Worm (Caenorhabditis elegans): ENCODE measurements around the gene F56D2.2.

Gene F56D2.2

DNA sequence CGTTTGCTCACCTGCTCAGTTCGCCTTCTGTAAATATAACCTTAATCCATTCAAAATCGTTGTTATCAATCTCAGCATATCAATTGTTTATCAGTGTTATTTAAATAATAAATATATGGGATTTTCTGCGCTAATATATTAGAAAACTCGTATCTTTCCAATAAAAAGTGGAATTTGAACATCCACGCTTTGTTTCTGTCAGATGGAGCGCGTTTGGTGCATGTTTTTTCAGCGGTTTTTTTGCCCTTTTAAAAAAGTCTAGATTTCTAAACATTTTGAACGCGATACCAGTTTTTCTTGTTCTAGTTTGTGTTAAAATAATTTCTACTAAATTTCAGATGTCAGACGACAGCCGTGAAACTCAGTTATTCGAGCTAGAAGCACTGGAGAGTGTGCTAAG is at the start of gene F56D2.2:
Gene F56D2.2 (plus strand): TSS at position 339 of the 400 bp plus-strand sequence.
- TF ChIP-seq aly-2 (tag; optimal IDR thresholded peaks at IDR 0.05): no peak
- no peak for TF ChIP-seq ztf-7 (tag; optimal IDR thresholded peaks at IDR 0.05)
- no peak for TF ChIP-seq set-16 (GFP tag; IDR thresholded peaks at IDR 0.05)
- TF ChIP-seq dpl-1 (GFP tag; optimal IDR thresholded peaks at IDR 0.05): peak; percentile 69
- no peak for TF ChIP-seq unc-130 (GFP tag; optimal IDR thresholded peaks at IDR 0.05)
- TF ChIP-seq D1046.2 (GFP tag; IDR thresholded peaks at IDR 0.05): no peak
- TF ChIP-seq mes-2 (tag; optimal IDR thresholded peaks at IDR 0.05; ENCODE audit: poor library complexity, severe bottlenecking): peak; percentile 41
- TF ChIP-seq nhr-10 (tag; optimal IDR thresholded peaks at IDR 0.05): no peak
- TF ChIP-seq dve-1 (tag; optimal IDR thresholded peaks at IDR 0.05; ENCODE audit: insufficient read depth): no peak
- no peak for TF ChIP-seq unc-39 (tag; optimal IDR thresholded peaks at IDR 0.05)
- TF ChIP-seq mdl-1 (tag; optimal IDR thresholded peaks at IDR 0.05): no peak
- TF ChIP-seq ceh-32 (tag; optimal IDR thresholded peaks at IDR 0.05; ENCODE audit: poor library complexity): no peak
- TF ChIP-seq lin-1 (GFP tag; IDR thresholded peaks at IDR 0.05): no peak
- TF ChIP-seq duxl-1 (tag; optimal IDR thresholded peaks at IDR 0.05; ENCODE audit: poor library complexity): no peak
- no peak for TF ChIP-seq vab-7 (GFP tag; IDR thresholded peaks at IDR 0.05)

DNA sequence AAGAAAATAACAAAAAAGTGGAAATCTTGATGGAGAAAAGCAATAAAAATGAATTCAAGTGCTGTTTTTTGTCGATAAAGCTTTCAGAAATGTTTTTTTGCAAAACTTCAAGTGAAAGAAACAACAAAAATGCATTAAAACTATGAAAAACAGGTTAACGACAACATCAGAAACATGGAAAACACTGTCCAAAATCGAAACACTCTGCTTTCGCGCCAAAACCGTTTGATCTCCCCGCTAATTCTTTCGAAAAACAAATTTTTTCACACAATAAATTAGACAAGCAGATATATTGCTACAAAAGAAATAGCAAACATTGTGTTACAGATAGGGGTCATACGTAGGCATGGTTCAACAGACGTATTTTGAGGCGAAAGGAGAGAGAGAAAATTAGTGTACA is 45.3 kb upstream of the F56D2.2 start:
- no peak for TF ChIP-seq unc-39 (tag; optimal IDR thresholded peaks at IDR 0.05)
- TF ChIP-seq hlh-11 (tag; optimal IDR thresholded peaks at IDR 0.05): peak; percentile 10
- TF ChIP-seq gei-8 (GFP tag; optimal IDR thresholded peaks at IDR 0.05): peak; percentile 32
- peak; percentile 11 for TF ChIP-seq aha-1 (tag)

DNA sequence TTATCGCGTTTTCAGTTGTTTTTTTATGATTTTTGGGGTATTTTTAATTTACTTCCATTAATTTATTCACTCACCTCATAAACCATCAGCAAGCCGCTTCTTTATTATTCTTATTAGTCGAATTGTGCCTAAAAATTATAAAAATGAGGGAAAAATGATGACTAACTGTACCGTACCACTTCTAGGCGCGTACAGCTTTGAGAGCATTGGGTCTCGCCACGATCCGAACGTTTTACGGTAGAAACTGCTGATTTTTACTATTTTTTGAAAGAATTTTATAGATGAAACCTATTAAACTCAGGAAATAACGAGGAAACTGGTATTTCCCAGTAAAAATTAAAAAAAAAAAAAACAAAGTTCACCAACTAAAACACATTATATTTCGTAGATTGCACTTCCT is 44.0 kb upstream of the F56D2.2 start, which contains the start of gene D1044.6:
Gene D1044.6 (minus strand): TSS at position 128 of the 400 bp plus-strand sequence.
- TF ChIP-seq duxl-1 (tag; optimal IDR thresholded peaks at IDR 0.05; ENCODE audit: poor library complexity): no peak

- 0 out of 2 replicates have a peak, but pooled peaks have one; percentile 51 for TF ChIP-seq Y48G9A.11 (GFP tag; IDR thresholded peaks at IDR 0.05)
- TF ChIP-seq zfp-3 (GFP tag; conservative IDR thresholded peaks at IDR 0.05): no peak
Measured at ce11 chrIII:5543727-5544345, 43.2 kb upstream of the F56D2.2 start, which contains the start of gene D1044.1. D1044.1 (plus strand) TSS chrIII:5544295.

ce11 chrIII:5546309-5546708 is 40.8 kb upstream of the F56D2.2 start:
- TF ChIP-seq nhr-102 (tag; optimal IDR thresholded peaks at IDR 0.05) (no peak), lim-7 (GFP tag; IDR thresholded peaks at IDR 0.05) (no peak), T20F7.1 (GFP tag; optimal IDR thresholded peaks at IDR 0.05) (no peak), daf-12 (tag; optimal IDR thresholded peaks at IDR 0.05) (no peak), nhr-28 (tag; optimal IDR thresholded peaks at IDR 0.05) (peak; percentile 49), dmd-8 (GFP tag; IDR thresholded peaks at IDR 0.05) (no peak), F26F4.8 (GFP tag; conservative IDR thresholded peaks at IDR 0.05) (no peak), nhr-11 (tag; optimal IDR thresholded peaks at IDR 0.05) (no peak), fos-1 (tag; optimal IDR thresholded peaks at IDR 0.05) (no peak), mes-2 (tag; optimal IDR thresholded peaks at IDR 0.05; ENCODE audit: poor library complexity, severe bottlenecking) (peak; percentile 14), tag-97 (GFP tag; IDR thresholded peaks at IDR 0.05) (no peak), daf-16 (GFP tag; optimal IDR thresholded peaks at IDR 0.05) (no peak), daf-16 (tag; optimal IDR thresholded peaks at IDR 0.05) (no peak), php-3 (GFP tag; IDR thresholded peaks at IDR 0.05) (no peak), nhr-48 (tag; optimal IDR thresholded peaks at IDR 0.05) (peak; percentile 19), snpc-4 (tag; optimal IDR thresholded peaks at IDR 0.05) (no peak), hlh-30 (tag; optimal IDR thresholded peaks at IDR 0.05; ENCODE audit: insufficient read depth) (peak; percentile 2), nhr-10 (tag; optimal IDR thresholded peaks at IDR 0.05) (no peak), ces-1 (GFP tag; optimal IDR thresholded peaks at IDR 0.05) (no peak), tra-1 (GFP tag; IDR thresholded peaks at IDR 0.05) (no peak), mdl-1 (tag; optimal IDR thresholded peaks at IDR 0.05) (peak in 1 of 2 experiments; percentile 51), fkh-10 (GFP tag; optimal IDR thresholded peaks at IDR 0.05) (no peak), nhr-77 (tag; optimal IDR thresholded peaks at IDR 0.05) (no peak), dve-1 (tag; optimal IDR thresholded peaks at IDR 0.05; ENCODE audit: insufficient read depth) (peak; percentile 38), skn-1 (tag; optimal IDR thresholded peaks at IDR 0.05) (no peak), cey-2 (tag; optimal IDR thresholded peaks at IDR 0.05; ENCODE audit: borderline replicate concordance, insufficient read depth) (no peak)

All from whole organism, L4 larva.